Worm (Caenorhabditis elegans) whole organism, L2 larva: Measurements from ENCODE around the gene C32B5.18.
"Not testable (repeated sequence)": the region's sequence is repeated elsewhere in the genome, so short reads cannot be mapped to it uniquely, and the experiment has no call there.

Experiments
- C34F6.9 ChIP-seq: fragments of 150-350 bp; optimal IDR thresholded peaks from 2 replicates; lab custom pipeline; 2014; ENCODE audit warnings: missing biosample characterization, missing genetic modification characterization
- R02D3.7 ChIP-seq: fragments of 150-350 bp; optimal IDR thresholded peaks from 2 replicates; lab custom pipeline; 2014; ENCODE audit warnings: missing biosample characterization, missing genetic modification characterization
- ZK546.5 ChIP-seq: sonication (generic microtip); optimal IDR thresholded peaks from 2 replicates; lab custom pipeline; 2017; ENCODE audit warnings: missing biosample characterization, missing genetic modification characterization
- ama-1 ChIP-seq: fragments of 150-350 bp; optimal IDR thresholded peaks from 2 replicates; lab custom pipeline; 2018; ENCODE audit warnings: inconsistent platforms
- blmp-1 ChIP-seq: sonication (generic microtip); optimal IDR thresholded peaks from 2 replicates; lab custom pipeline; 2017; ENCODE audit warnings: missing genetic modification characterization, mild to moderate bottlenecking, missing compliant biosample characterization, antibody characterized with exemption, moderate library complexity; ENCODE audit not compliant: insufficient read depth
- ceh-16 ChIP-seq: fragments of 150-350 bp; optimal IDR thresholded peaks from 2 replicates; lab custom pipeline; 2014; ENCODE audit warnings: missing biosample characterization, missing genetic modification characterization
- crh-2 ChIP-seq: sonication (generic microtip); optimal IDR thresholded peaks from 2 replicates; lab custom pipeline; 2017; ENCODE audit warnings: missing biosample characterization, missing genetic modification characterization
- egl-27 ChIP-seq: sonication (generic microtip); optimal IDR thresholded peaks from 3 replicates; lab custom pipeline; 2017; ENCODE audit warnings: missing biosample characterization, missing genetic modification reagents, missing genetic modification characterization
- elt-3 ChIP-seq: sonication (generic microtip); optimal IDR thresholded peaks from 2 replicates; lab custom pipeline; 2017; ENCODE audit warnings: missing biosample characterization, missing genetic modification characterization
- fos-1 ChIP-seq: fragments of 150-350 bp; optimal IDR thresholded peaks from 2 replicates; lab custom pipeline; 2014; ENCODE audit warnings: missing biosample characterization, missing genetic modification characterization
- lin-11 ChIP-seq: fragments of 150-350 bp; sonication (generic microtip); optimal IDR thresholded peaks from 2 replicates; lab custom pipeline; 2014; ENCODE audit warnings: missing biosample characterization, missing genetic modification characterization, inconsistent platforms, mixed read lengths
- lin-13 ChIP-seq: fragments of 150-350 bp; optimal IDR thresholded peaks from 2 replicates; lab custom pipeline; 2014; ENCODE audit warnings: missing biosample characterization, missing genetic modification reagents, missing genetic modification characterization
- lin-39 ChIP-seq: fragments of 150-350 bp; optimal IDR thresholded peaks from 2 replicates; lab custom pipeline; 2014; ENCODE audit warnings: missing biosample characterization, missing genetic modification reagents, missing genetic modification characterization
- lsy-2 ChIP-seq, 2 experiments: fragments of 150-350 bp in 1 of 2; sonication (generic microtip) in 1 of 2; optimal IDR thresholded peaks; 2 replicates each; lab custom pipeline; 2014 to 2017; ENCODE audit warnings: missing biosample characterization in 2 of 2, missing genetic modification characterization in 2 of 2
- mdl-1 ChIP-seq, 2 experiments: fragments of 150-350 bp in 1 of 2; sonication (generic microtip) in 1 of 2; optimal IDR thresholded peaks; 2 replicates each; lab custom pipeline; 2017; ENCODE audit warnings: missing biosample characterization in 2 of 2, missing genetic modification characterization in 2 of 2
- nhr-10 ChIP-seq: sonication (generic microtip); optimal IDR thresholded peaks from 2 replicates; lab custom pipeline; 2017; ENCODE audit warnings: missing biosample characterization, missing genetic modification characterization
- nhr-11 ChIP-seq: fragments of 150-350 bp; optimal IDR thresholded peaks from 2 replicates; lab custom pipeline; 2014; ENCODE audit warnings: missing biosample characterization, missing genetic modification characterization
- nhr-12 ChIP-seq: fragments of 150-350 bp; optimal IDR thresholded peaks from 2 replicates; lab custom pipeline; 2014; ENCODE audit warnings: missing biosample characterization, missing genetic modification characterization
- nhr-21 ChIP-seq: fragments of 150-350 bp; optimal IDR thresholded peaks from 2 replicates; lab custom pipeline; 2014; ENCODE audit warnings: missing biosample characterization, missing genetic modification characterization
- nhr-23 ChIP-seq: fragments of 150-350 bp; optimal IDR thresholded peaks from 2 replicates; lab custom pipeline; 2014; ENCODE audit warnings: missing biosample characterization, missing genetic modification reagents, missing genetic modification characterization
- nhr-25 ChIP-seq: fragments of 150-350 bp; sonication (generic microtip); optimal IDR thresholded peaks from 3 replicates; lab custom pipeline; 2014; ENCODE audit warnings: missing biosample characterization, missing genetic modification characterization
- nhr-6 ChIP-seq: fragments of 150-350 bp; optimal IDR thresholded peaks from 2 replicates; lab custom pipeline; 2014; ENCODE audit warnings: missing biosample characterization, missing genetic modification characterization
- nhr-77 ChIP-seq: fragments of 150-350 bp; optimal IDR thresholded peaks from 2 replicates; lab custom pipeline; 2014; ENCODE audit warnings: missing biosample characterization, missing genetic modification characterization
- sem-4 ChIP-seq: fragments of 150-350 bp; optimal IDR thresholded peaks from 2 replicates; lab custom pipeline; 2014; ENCODE audit warnings: missing biosample characterization, missing genetic modification reagents, missing genetic modification characterization
- skn-1 ChIP-seq: sonication (generic microtip); optimal IDR thresholded peaks from 2 replicates; lab custom pipeline; 2017; ENCODE audit warnings: missing biosample characterization, missing genetic modification characterization
- sma-9 ChIP-seq, 2 experiments: fragments of 150-350 bp in 1 of 2; sonication (generic microtip) in 1 of 2; optimal IDR thresholded peaks; 2 replicates each; lab custom pipeline; 2014 to 2016; ENCODE audit warnings: missing genetic modification characterization in 2 of 2, mild to moderate bottlenecking in 1 of 2, missing biosample characterization in 1 of 2, missing compliant biosample characterization in 1 of 2, missing genetic modification reagents in 1 of 2, moderate library complexity in 1 of 2
- snpc-4 ChIP-seq: fragments of 150-350 bp; optimal IDR thresholded peaks from 2 replicates; lab custom pipeline; 2014; ENCODE audit warnings: missing biosample characterization, missing genetic modification characterization
- unc-39 ChIP-seq: fragments of 150-350 bp; optimal IDR thresholded peaks from 2 replicates; lab custom pipeline; 2014; ENCODE audit warnings: missing biosample characterization, missing genetic modification characterization
- unc-62 ChIP-seq: fragments of 150-350 bp; optimal IDR thresholded peaks from 2 replicates; lab custom pipeline; 2014; ENCODE audit warnings: missing biosample characterization, missing genetic modification reagents, missing genetic modification characterization
- zag-1 ChIP-seq: fragments of 150-350 bp; optimal IDR thresholded peaks from 2 replicates; lab custom pipeline; 2014; ENCODE audit warnings: missing biosample characterization, missing genetic modification characterization
- ztf-1 ChIP-seq: fragments of 200-800 bp; sonication (Bioruptor generic); conservative IDR thresholded peaks from 2 replicates; pipeline ENCODE4 v1.3.6; 2022; ENCODE audit warnings: missing genetic modification characterization, missing compliant biosample characterization
- ztf-11 ChIP-seq: sonication (generic microtip); optimal IDR thresholded peaks from 2 replicates; lab custom pipeline; 2017; ENCODE audit warnings: missing biosample characterization, missing genetic modification characterization

C32B5.18 gene

DNA sequence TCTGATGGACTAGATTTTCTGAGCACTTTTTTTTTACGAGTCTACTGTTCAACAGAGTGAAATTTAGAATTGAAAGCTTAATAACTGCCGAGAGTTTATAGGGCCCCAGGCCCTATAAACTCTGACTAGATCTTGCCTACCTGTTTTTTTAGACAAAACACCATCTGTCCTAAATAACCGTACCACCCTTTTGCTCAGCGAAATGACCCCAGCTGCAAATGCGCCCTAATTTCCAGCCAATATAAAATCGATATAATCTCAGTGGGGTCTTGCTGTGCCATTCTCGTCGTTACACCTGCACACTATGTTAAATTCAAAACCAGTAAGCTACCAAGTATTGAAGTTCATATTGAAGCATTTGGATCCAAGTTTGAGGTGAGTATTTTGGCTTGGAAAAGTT, 13.7 kb downstream of the C32B5.18 start, which contains the start of gene fbxc-14:
fbxc-14 (plus strand) TSS at position 301 of the 400 bp plus-strand sequence.
- TF ChIP-seq zag-1 (tag; lab: Kevin White, UChicago) (no peak), sma-9 (GFP tag; optimal IDR thresholded peaks at IDR 0.05; lab: Kevin White, UChicago) (no peak), sma-9 (tag; optimal IDR thresholded peaks at IDR 0.05; lab: Kevin White, UChicago) (no peak), lin-11 (tag; lab: Kevin White, UChicago) (no peak), snpc-4 (tag; lab: Kevin White, UChicago) (no peak), ztf-11 (tag; lab: Kevin White, UChicago) (no peak), nhr-12 (tag; lab: Kevin White, UChicago) (no peak), nhr-77 (no peak), unc-62 (no peak), fos-1 (tag; lab: Kevin White, UChicago) (no peak), ama-1 (no peak), nhr-6 (no peak), ceh-16 (tag; lab: Kevin White, UChicago) (no peak), egl-27 (tag; lab: Kevin White, UChicago) (no peak), R02D3.7 (no peak), ztf-1 (GFP tag; lab: Robert Waterston, UW) (no peak), sem-4 (tag; lab: Kevin White, UChicago) (no peak), crh-2 (no peak)

- TF ChIP-seq nhr-23 (tag; lab: Kevin White, UChicago) = no peak
- TF ChIP-seq nhr-12 (tag; lab: Kevin White, UChicago) = no peak
- TF ChIP-seq snpc-4 (tag; lab: Kevin White, UChicago) = no peak
- no peak for TF ChIP-seq lin-13 (GFP tag; lab: Kevin White, UChicago)
- no peak for TF ChIP-seq nhr-21
- TF ChIP-seq nhr-10 (tag; lab: Kevin White, UChicago) = no peak
- TF ChIP-seq lsy-2 (tag; optimal IDR thresholded peaks at IDR 0.05; lab: Kevin White, UChicago) = no peak
- no peak for TF ChIP-seq C34F6.9 (tag; lab: Kevin White, UChicago)
- TF ChIP-seq nhr-11 (tag; lab: Kevin White, UChicago) = no peak
- TF ChIP-seq, all 48 proteins: peak for 0
Observed at ce11 chrII:979135-979534, 18.8 kb downstream of the C32B5.18 start, which contains the start of the genes fbxc-17 and fbxc-15. Gene fbxc-17 (minus strand): TSS chrII:979235. Gene fbxc-15 (plus strand): TSS chrII:979423.

DNA sequence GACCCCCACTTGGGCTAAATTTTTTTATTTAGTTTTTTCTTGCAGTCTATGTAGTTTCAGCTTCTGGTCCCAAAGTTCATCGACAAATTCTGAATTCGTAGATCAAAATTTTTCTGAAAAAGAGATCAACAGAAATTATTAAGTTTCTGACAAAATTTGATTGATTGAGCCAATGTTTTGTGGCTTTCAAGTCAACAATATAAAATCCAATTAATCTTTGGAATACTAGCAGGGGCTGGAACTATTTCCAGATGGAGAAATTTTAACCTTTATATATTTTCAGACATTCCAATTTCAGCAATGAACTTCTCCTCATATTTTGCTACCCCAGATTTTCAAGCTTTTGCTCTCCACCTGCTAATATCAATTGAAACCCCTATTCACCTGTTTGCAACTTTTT, 22.5 kb downstream of the C32B5.18 start, which contains the start of gene srh-274:
srh-274 (plus strand) TSS at position 301 of the 400 bp plus-strand sequence.
- TF ChIP-seq skn-1 = no peak
- no peak for TF ChIP-seq egl-27 (tag; lab: Kevin White, UChicago)
- no peak for TF ChIP-seq lin-39 (tag; lab: Kevin White, UChicago)
- no peak for TF ChIP-seq nhr-25 (tag; lab: Kevin White, UChicago)
- no peak for TF ChIP-seq elt-3 (tag; lab: Kevin White, UChicago)
- TF ChIP-seq ama-1 = no peak
- TF ChIP-seq unc-39 = no peak
- TF ChIP-seq ztf-1 (GFP tag; lab: Robert Waterston, UW) = no peak

- not testable (repeated sequence) for TF ChIP-seq crh-2; ama-1; lin-39 (tag; lab: Kevin White, UChicago)
Observed at ce11 chrII:985703-986102, 25.4 kb downstream of the C32B5.18 start, which contains the start of gene fbxc-40. Gene fbxc-40 (plus strand): TSS chrII:986003.

DNA sequence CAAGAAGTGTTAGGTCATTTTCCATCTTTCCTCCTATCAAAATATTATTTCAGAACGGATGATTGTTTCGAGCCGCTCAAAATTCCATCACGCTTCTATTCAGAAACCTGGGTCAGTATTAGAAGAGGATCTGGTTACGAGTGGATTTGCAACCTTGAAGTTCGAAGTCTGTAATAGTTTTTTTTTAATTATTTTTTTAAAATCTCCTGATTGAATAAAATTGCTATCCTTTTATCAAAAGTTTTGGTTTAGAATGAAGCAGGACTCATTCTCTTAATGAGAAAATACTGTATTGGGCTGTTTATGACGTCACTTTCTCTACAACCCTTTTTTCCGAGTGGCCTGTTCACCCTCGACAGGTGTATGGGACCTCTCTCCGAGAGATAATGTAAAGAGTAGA, 28.1 kb downstream of the C32B5.18 start, which contains the start of gene fbxc-39:
fbxc-39 (plus strand) TSS at position 301 of the 400 bp plus-strand sequence.
- no peak for TF ChIP-seq ztf-1 (GFP tag; lab: Robert Waterston, UW)
- no peak for TF ChIP-seq C34F6.9 (tag; lab: Kevin White, UChicago)
- TF ChIP-seq ZK546.5 (tag; lab: Kevin White, UChicago) = no peak
- TF ChIP-seq, all 48 proteins: peak for 0

DNA sequence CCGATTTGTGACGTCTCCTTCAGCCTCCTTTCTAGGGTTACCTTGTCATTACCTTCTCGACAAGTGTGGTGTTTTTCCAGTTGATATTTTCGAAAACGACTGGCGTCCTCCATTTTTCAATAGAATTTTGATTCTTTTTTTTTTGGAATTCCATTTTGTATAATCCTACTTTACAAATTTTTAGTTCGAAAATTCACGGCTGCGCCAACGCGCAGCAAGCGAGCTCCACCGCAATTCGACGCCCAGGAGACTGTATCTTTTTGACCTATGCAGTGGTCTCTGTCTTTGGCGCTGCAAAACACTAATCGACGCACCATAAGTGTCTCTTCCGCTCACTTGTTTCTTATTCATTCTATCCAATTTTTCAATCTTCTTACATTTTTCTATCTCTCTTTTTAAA, 31.0 kb downstream of the C32B5.18 start, which contains the start of gene fbxc-42:
fbxc-42 (plus strand) TSS at position 301 of the 400 bp plus-strand sequence.
- TF ChIP-seq nhr-25 (tag; lab: Kevin White, UChicago) = no peak
- TF ChIP-seq blmp-1 (tag; lab: Kevin White, UChicago) = no peak
- TF ChIP-seq mdl-1 (tag; optimal IDR thresholded peaks at IDR 0.05; lab: Kevin White, UChicago) = no peak
- TF ChIP-seq, all 48 proteins: peak for 0
